Worm (Caenorhabditis elegans) whole organism, mixed stage, embryonic: Measurements from ENCODE around the gene F22B5.5.

Experiments
- M03D4.4 ChIP-seq: sonication (generic microtip); optimal IDR thresholded peaks from 2 replicates; lab custom pipeline; 2017; ENCODE audit warnings: mild to moderate bottlenecking, missing genetic modification characterization, missing compliant biosample characterization
- bed-3 ChIP-seq: fragments of 200-800 bp; sonication (Bioruptor generic); optimal IDR thresholded peaks from 3 replicates; lab custom pipeline; 2018; ENCODE audit warnings: mild to moderate bottlenecking, missing genetic modification characterization, moderate library complexity, missing compliant biosample characterization
- blmp-1 ChIP-seq: fragments of 150-350 bp; optimal IDR thresholded peaks from 2 replicates; lab custom pipeline; 2014; ENCODE audit warnings: missing biosample characterization, missing genetic modification characterization
- ceh-39 ChIP-seq: fragments of 150-350 bp; optimal IDR thresholded peaks from 2 replicates; lab custom pipeline; 2014; ENCODE audit warnings: missing biosample characterization, missing genetic modification characterization
- ceh-43 ChIP-seq: fragments of 200-800 bp; sonication (Bioruptor generic); optimal IDR thresholded peaks from 2 replicates; lab custom pipeline; 2018; ENCODE audit warnings: mild to moderate bottlenecking, missing genetic modification characterization, moderate library complexity, missing compliant biosample characterization
- ceh-83 ChIP-seq: fragments of 200-800 bp; sonication (Bioruptor generic); optimal IDR thresholded peaks from 2 replicates; lab custom pipeline; 2018; ENCODE audit warnings: mild to moderate bottlenecking, missing genetic modification characterization, missing compliant biosample characterization
- ces-1 ChIP-seq: fragments of 150-350 bp; optimal IDR thresholded peaks from 2 replicates; lab custom pipeline; 2014; ENCODE audit warnings: missing biosample characterization, missing genetic modification reagents, missing genetic modification characterization
- cnd-1 ChIP-seq: fragments of 200-800 bp; sonication (Bioruptor generic); optimal IDR thresholded peaks from 2 replicates; lab custom pipeline; 2018; ENCODE audit warnings: mild to moderate bottlenecking, missing genetic modification characterization, missing compliant biosample characterization
- drap-1 ChIP-seq: fragments of 200-800 bp; sonication (Bioruptor generic); optimal IDR thresholded peaks from 3 replicates; lab custom pipeline; 2018; ENCODE audit warnings: mild to moderate bottlenecking, missing genetic modification characterization, missing compliant biosample characterization
- elt-1 ChIP-seq: sonication (generic microtip); optimal IDR thresholded peaks from 2 replicates; lab custom pipeline; 2017; ENCODE audit warnings: missing genetic modification characterization, mild to moderate bottlenecking, missing compliant biosample characterization, antibody characterized with exemption, moderate library complexity, borderline replicate concordance; ENCODE audit not compliant: insufficient read depth
- elt-3 ChIP-seq: fragments of 150-350 bp; optimal IDR thresholded peaks from 2 replicates; lab custom pipeline; 2014; ENCODE audit warnings: missing biosample characterization, missing genetic modification characterization
- flh-1 ChIP-seq: fragments of 200-800 bp; sonication (Bioruptor generic); optimal IDR thresholded peaks from 2 replicates; lab custom pipeline; 2018; ENCODE audit warnings: mild to moderate bottlenecking, missing genetic modification characterization, moderate library complexity, missing compliant biosample characterization
- ham-2 ChIP-seq: fragments of 200-800 bp; sonication (Bioruptor generic); optimal IDR thresholded peaks from 2 replicates; lab custom pipeline; 2018; ENCODE audit warnings: mild to moderate bottlenecking, missing genetic modification characterization, missing compliant biosample characterization
- lin-13 ChIP-seq: fragments of 150-350 bp; optimal IDR thresholded peaks from 2 replicates; lab custom pipeline; 2014; ENCODE audit warnings: missing biosample characterization, missing genetic modification characterization
- lin-32 ChIP-seq: fragments of 200-800 bp; sonication (Bioruptor generic); optimal IDR thresholded peaks from 2 replicates; lab custom pipeline; 2018; ENCODE audit warnings: mild to moderate bottlenecking, missing genetic modification characterization, missing compliant biosample characterization
- lsy-2 ChIP-seq: fragments of 150-350 bp; optimal IDR thresholded peaks from 2 replicates; lab custom pipeline; 2014; ENCODE audit warnings: missing biosample characterization, missing genetic modification characterization
- mab-5 ChIP-seq: fragments of 150-350 bp; optimal IDR thresholded peaks from 2 replicates; lab custom pipeline; 2014; ENCODE audit warnings: missing biosample characterization, missing genetic modification characterization
- mep-1 ChIP-seq: fragments of 150-350 bp; optimal IDR thresholded peaks from 2 replicates; lab custom pipeline; 2017; ENCODE audit warnings: missing biosample characterization, missing genetic modification reagents, missing genetic modification characterization, inconsistent platforms
- nhr-12 ChIP-seq: fragments of 150-350 bp; optimal IDR thresholded peaks from 2 replicates; lab custom pipeline; 2014; ENCODE audit warnings: missing biosample characterization, missing genetic modification characterization
- nhr-2 ChIP-seq: fragments of 150-350 bp; optimal IDR thresholded peaks from 2 replicates; lab custom pipeline; 2014; ENCODE audit warnings: missing biosample characterization, missing genetic modification characterization
- nhr-237 ChIP-seq: fragments of 150-350 bp; optimal IDR thresholded peaks from 2 replicates; lab custom pipeline; 2014; ENCODE audit warnings: missing biosample characterization, missing genetic modification characterization
- nhr-76 ChIP-seq: sonication (generic microtip); optimal IDR thresholded peaks from 2 replicates; lab custom pipeline; 2017; ENCODE audit warnings: missing biosample characterization, missing genetic modification characterization
- pha-4 ChIP-seq: fragments of 150-350 bp; optimal IDR thresholded peaks from 2 replicates; lab custom pipeline; 2018; ENCODE audit warnings: missing biosample characterization, missing genetic modification reagents, missing genetic modification characterization
- sem-2 ChIP-seq: fragments of 200-800 bp; sonication (Bioruptor generic); optimal IDR thresholded peaks from 2 replicates; lab custom pipeline; 2018; ENCODE audit warnings: mild to moderate bottlenecking, missing genetic modification characterization, missing compliant biosample characterization
- snpc-4 ChIP-seq: fragments of 150-350 bp; optimal IDR thresholded peaks from 2 replicates; lab custom pipeline; 2014; ENCODE audit warnings: missing biosample characterization, missing genetic modification characterization
- tbx-8 ChIP-seq: fragments of 200-800 bp; sonication (Bioruptor generic); optimal IDR thresholded peaks from 2 replicates; lab custom pipeline; 2018; ENCODE audit warnings: mild to moderate bottlenecking, missing genetic modification characterization, moderate library complexity, missing compliant biosample characterization
- unc-39 ChIP-seq: fragments of 150-350 bp; optimal IDR thresholded peaks from 2 replicates; lab custom pipeline; 2014; ENCODE audit warnings: missing biosample characterization, missing genetic modification characterization
- unc-62 ChIP-seq: fragments of 150-350 bp; optimal IDR thresholded peaks from 2 replicates; lab custom pipeline; 2014; ENCODE audit warnings: missing biosample characterization, missing genetic modification reagents, missing genetic modification characterization
- ztf-11 ChIP-seq: fragments of 150-350 bp; optimal IDR thresholded peaks from 2 replicates; lab custom pipeline; 2014; ENCODE audit warnings: missing biosample characterization, missing genetic modification characterization

F22B5.5 gene

ce11 chrII:8456094-8456493, 1.7 kb upstream of the F22B5.5 start, which contains the start of gene F22B5.6:
TSS of gene F22B5.6 (minus strand) at chrII:8456194.
- TF ChIP-seq unc-62 (GFP tag; lab: Kevin White, UChicago) (no peak), sem-2 (GFP tag; lab: Kevin White, UChicago) (no peak), lin-13 (tag; lab: Kevin White, UChicago) (no peak), blmp-1 (tag; lab: Kevin White, UChicago) (no peak), snpc-4 (tag; lab: Kevin White, UChicago) (no peak), ces-1 (no peak)
- TF ChIP-seq, all 35 proteins: peak for 0

ce11 chrII:8451425-8451824, 3.0 kb downstream of the F22B5.5 start:
- TF ChIP-seq nhr-237 (tag; lab: Kevin White, UChicago): no peak
- no peak for TF ChIP-seq M03D4.4
- peak; percentile 60 for TF ChIP-seq pha-4

ce11 chrII:8450750-8451149, 3.7 kb downstream of the F22B5.5 start:
- TF ChIP-seq ceh-39 (tag; lab: Kevin White, UChicago): no peak
- no peak for TF ChIP-seq ceh-83 (GFP tag; lab: Kevin White, UChicago)
- no peak for TF ChIP-seq elt-1 (tag; lab: Kevin White, UChicago)
- TF ChIP-seq, all 35 proteins: peak for 0

ce11 chrII:8449660-8450118, 4.7 kb downstream of the F22B5.5 start, which contains the start of gene F22B5.4:
TSS of gene F22B5.4 (plus strand) at chrII:8449710.
- TF ChIP-seq ceh-43 (GFP tag; lab: Kevin White, UChicago): no peak
- TF ChIP-seq nhr-76: no peak
- no peak for TF ChIP-seq snpc-4 (tag; lab: Kevin White, UChicago)
- no peak for TF ChIP-seq nhr-2
- no peak for TF ChIP-seq pha-4
- TF ChIP-seq ztf-11: no peak
- no peak for TF ChIP-seq lsy-2
- no peak for TF ChIP-seq ces-1
- TF ChIP-seq mab-5: no peak
- no peak for TF ChIP-seq bed-3 (GFP tag; lab: Kevin White, UChicago)
- no peak for TF ChIP-seq lin-32 (GFP tag; lab: Kevin White, UChicago)
- no peak for TF ChIP-seq flh-1 (GFP tag; lab: Kevin White, UChicago)
- no peak for TF ChIP-seq blmp-1 (tag; lab: Kevin White, UChicago)
- TF ChIP-seq elt-1 (tag; lab: Kevin White, UChicago): no peak

- TF ChIP-seq unc-62 (GFP tag; lab: Kevin White, UChicago) (no peak), drap-1 (GFP tag; lab: Kevin White, UChicago) (no peak), nhr-237 (tag; lab: Kevin White, UChicago) (no peak), nhr-2 (no peak), lsy-2 (no peak), nhr-12 (tag; lab: Kevin White, UChicago) (no peak), cnd-1 (tag; lab: Kevin White, UChicago) (no peak), ceh-43 (GFP tag; lab: Kevin White, UChicago) (no peak), elt-1 (tag; lab: Kevin White, UChicago) (no peak), unc-39 (tag; lab: Kevin White, UChicago) (no peak), lin-13 (tag; lab: Kevin White, UChicago) (no peak)
- TF ChIP-seq, all 35 proteins: peak for 0
Observed at ce11 chrII:8446731-8447130, 7.7 kb downstream of the F22B5.5 start, which contains the start of gene cut-3. TSS of gene cut-3 (minus strand) at chrII:8446831.

- no peak for TF ChIP-seq ztf-11
- no peak for TF ChIP-seq nhr-2
- no peak for TF ChIP-seq unc-62 (GFP tag; lab: Kevin White, UChicago)
- no peak for TF ChIP-seq flh-1 (GFP tag; lab: Kevin White, UChicago)
- TF ChIP-seq mep-1 (tag; lab: Kevin White, UChicago): no peak
- no peak for TF ChIP-seq pha-4
- no peak for TF ChIP-seq mab-5
- TF ChIP-seq tbx-8 (GFP tag; lab: Kevin White, UChicago): no peak
- no peak for TF ChIP-seq elt-3 (tag; lab: Kevin White, UChicago)
- no peak for TF ChIP-seq ceh-39 (tag; lab: Kevin White, UChicago)
- no peak for TF ChIP-seq nhr-76
- TF ChIP-seq ham-2 (GFP tag; lab: Kevin White, UChicago): no peak
- TF ChIP-seq nhr-237 (tag; lab: Kevin White, UChicago): no peak
- TF ChIP-seq lin-32 (GFP tag; lab: Kevin White, UChicago): no peak
Observed at ce11 chrII:8444007-8444406, 10.4 kb downstream of the F22B5.5 start, which contains the start of gene evl-20. TSS of gene evl-20 (plus strand) at chrII:8444307.
